Fruit fly (Drosophila melanogaster) whole organism, embryonic: ENCODE measurements around the gene CG43255.

Experiments used
- Adf1 ChIP-seq: fragments of 200-800 bp; sonication (Bioruptor generic); IDR thresholded peaks from 2 replicates; pipeline ENCODE4 v1.3.6; 2022; ENCODE audit warnings: missing biosample characterization, missing genetic modification characterization
- Asciz ChIP-seq: fragments of 200-800 bp; sonication (Bioruptor generic); optimal IDR thresholded peaks from 2 replicates; lab custom pipeline; 2017; ENCODE audit warnings: missing biosample characterization, mild to moderate bottlenecking, missing genetic modification characterization, missing genetic modification reagents
- BEAF-32 ChIP-seq: fragments of 200-800 bp; sonication (Bioruptor generic); optimal IDR thresholded peaks from 3 replicates; lab custom pipeline; 2017; ENCODE audit warnings: missing biosample characterization, missing genetic modification characterization, mild to moderate bottlenecking, moderate library complexity, missing genetic modification reagents
- Bgb ChIP-seq: fragments of 200-800 bp; sonication (Bioruptor generic); IDR thresholded peaks from 2 replicates; pipeline ENCODE4 v1.3.6; 2022; ENCODE audit warnings: missing biosample characterization, missing genetic modification characterization; ENCODE audit not compliant: partially characterized antibody
- C15 ChIP-seq: fragments of 200-800 bp; sonication (Bioruptor generic); IDR thresholded peaks from 3 replicates; pipeline ENCODE4 v1.3.6; 2022; ENCODE audit warnings: missing biosample characterization, missing genetic modification characterization
- CG10654 ChIP-seq: fragments of 200-800 bp; sonication (Bioruptor generic); optimal IDR thresholded peaks from 2 replicates; lab custom pipeline; 2016; ENCODE audit warnings: missing biosample characterization, missing genetic modification characterization
- CG10959 ChIP-seq: fragments of 200-800 bp; sonication (Bioruptor generic); IDR thresholded peaks from 2 replicates; pipeline ENCODE4 v1.3.6; 2022; ENCODE audit warnings: missing biosample characterization, missing genetic modification characterization
- CG11456 ChIP-seq: fragments of 200-800 bp; sonication (Bioruptor generic); IDR thresholded peaks from 3 replicates; pipeline ENCODE4 v1.3.6; 2022; ENCODE audit warnings: missing biosample characterization, missing genetic modification characterization
- CG15073 ChIP-seq: fragments of 200-800 bp; sonication (Bioruptor generic); optimal IDR thresholded peaks from 2 replicates; lab custom pipeline; 2016; ENCODE audit warnings: missing biosample characterization, missing genetic modification characterization
- CG15269 ChIP-seq: fragments of 200-800 bp; sonication (Bioruptor generic); optimal IDR thresholded peaks from 2 replicates; lab custom pipeline; 2018; ENCODE audit warnings: missing biosample characterization, mild to moderate bottlenecking, missing genetic modification characterization, moderate library complexity
- CG2116 ChIP-seq: fragments of 200-800 bp; sonication (Bioruptor generic); optimal IDR thresholded peaks from 3 replicates; lab custom pipeline; 2018; ENCODE audit warnings: missing biosample characterization, mild to moderate bottlenecking, missing genetic modification characterization
- CG2889 ChIP-seq: fragments of 200-800 bp; sonication (Bioruptor generic); IDR thresholded peaks from 3 replicates; pipeline ENCODE4 v1.3.6; 2022; ENCODE audit warnings: missing biosample characterization, missing genetic modification characterization
- CG32772 ChIP-seq: fragments of 200-800 bp; sonication (Bioruptor generic); IDR thresholded peaks from 2 replicates; pipeline ENCODE4 v1.3.6; 2022; ENCODE audit warnings: missing biosample characterization, missing genetic modification characterization
- CG34376 ChIP-seq: fragments of 200-800 bp; sonication (Bioruptor generic); optimal IDR thresholded peaks from 2 replicates; lab custom pipeline; 2018; ENCODE audit warnings: missing biosample characterization, mild to moderate bottlenecking, missing genetic modification characterization
- CG3995 ChIP-seq: fragments of 200-800 bp; sonication (Bioruptor generic); optimal IDR thresholded peaks from 3 replicates; lab custom pipeline; 2016; ENCODE audit warnings: missing biosample characterization, missing genetic modification characterization
- CG6254 ChIP-seq: fragments of 200-800 bp; sonication (Bioruptor generic); optimal IDR thresholded peaks from 3 replicates; lab custom pipeline; 2017; ENCODE audit warnings: mild to moderate bottlenecking, missing biosample characterization, missing genetic modification reagents, missing genetic modification characterization
- CG6791 ChIP-seq: fragments of 200-800 bp; sonication (Bioruptor generic); IDR thresholded peaks from 3 replicates; pipeline ENCODE4 v1.3.6; 2022; ENCODE audit warnings: missing biosample characterization, missing genetic modification characterization; ENCODE audit not compliant: partially characterized antibody
- CG6854 ChIP-seq: fragments of 200-800 bp; sonication (Bioruptor generic); optimal IDR thresholded peaks from 3 replicates; lab custom pipeline; 2017; ENCODE audit warnings: missing biosample characterization, mild to moderate bottlenecking, missing genetic modification characterization
- CG7987 ChIP-seq: fragments of 200-800 bp; sonication (Bioruptor generic); optimal IDR thresholded peaks from 2 replicates; lab custom pipeline; 2018; ENCODE audit warnings: missing biosample characterization, mild to moderate bottlenecking, missing genetic modification characterization, moderate library complexity
- CG8944 ChIP-seq: fragments of 200-800 bp; sonication (Bioruptor generic); optimal IDR thresholded peaks from 3 replicates; lab custom pipeline; 2016; ENCODE audit warnings: missing biosample characterization, missing genetic modification characterization
- CTCF ChIP-seq: fragments of 200-800 bp; sonication (Bioruptor generic); optimal IDR thresholded peaks from 2 replicates; lab custom pipeline; 2017; ENCODE audit warnings: missing biosample characterization, mild to moderate bottlenecking, missing genetic modification characterization, moderate library complexity
- Chrac-16 ChIP-seq: fragments of 200-800 bp; sonication (Bioruptor generic); optimal IDR thresholded peaks from 3 replicates; lab custom pipeline; 2016; ENCODE audit warnings: missing biosample characterization, missing genetic modification characterization
- D ChIP-seq, 2 experiments: fragments of 200-800 bp in 1 of 2; fragments of >200 bp in 1 of 2; sonication (Bioruptor generic) in 1 of 2; optimal IDR thresholded peaks; 2 replicates in 1 of 2; 3 replicates in 1 of 2; lab custom pipeline; 2017; ENCODE audit warnings: mild to moderate bottlenecking in 1 of 2, missing biosample characterization in 1 of 2, missing genetic modification characterization in 1 of 2, missing genetic modification reagents in 1 of 2
- Dbx ChIP-seq: fragments of 200-800 bp; sonication (Bioruptor generic); IDR thresholded peaks from 3 replicates; pipeline ENCODE4 v1.3.6; 2022; ENCODE audit warnings: missing biosample characterization, missing genetic modification characterization
- Dll ChIP-seq: fragments of 200-800 bp; sonication (Bioruptor generic); IDR thresholded peaks from 4 replicates; pipeline ENCODE4 v1.3.6; 2022; ENCODE audit warnings: missing biosample characterization, missing genetic modification characterization; ENCODE audit not compliant: partially characterized antibody
- Doc2 ChIP-seq: fragments of 200-800 bp; sonication (Bioruptor generic); IDR thresholded peaks from 2 replicates; pipeline ENCODE4 v1.3.6; 2022; ENCODE audit warnings: missing biosample characterization, missing genetic modification characterization
- E2f1 ChIP-seq: fragments of 200-800 bp; sonication (Bioruptor generic); IDR thresholded peaks from 2 replicates; pipeline ENCODE4 v1.3.6; 2022; ENCODE audit warnings: missing biosample characterization, missing genetic modification characterization
- Eip74EF ChIP-seq, 2 experiments: fragments of 200-800 bp in 1 of 2; fragments of >200 bp in 1 of 2; sonication (Bioruptor generic) in 1 of 2; optimal IDR thresholded peaks; 2 replicates each; lab custom pipeline; 2017 to 2019; ENCODE audit warnings: missing biosample characterization in 2 of 2, missing genetic modification characterization in 2 of 2, mild to moderate bottlenecking in 1 of 2, moderate library complexity in 1 of 2
- H2.0 ChIP-seq: fragments of 200-800 bp; sonication (Bioruptor generic); IDR thresholded peaks from 2 replicates; pipeline ENCODE4 v1.3.6; 2022; ENCODE audit warnings: missing biosample characterization, missing genetic modification characterization
- HHEX ChIP-seq: fragments of 200-800 bp; sonication (Bioruptor generic); optimal IDR thresholded peaks from 3 replicates; lab custom pipeline; 2017; ENCODE audit warnings: missing biosample characterization, mild to moderate bottlenecking, missing genetic modification characterization, missing genetic modification reagents
- MESR4 ChIP-seq: fragments of 200-800 bp; sonication (Bioruptor generic); optimal IDR thresholded peaks from 2 replicates; lab custom pipeline; 2018; ENCODE audit warnings: missing biosample characterization, mild to moderate bottlenecking, missing genetic modification characterization, moderate library complexity
- Myb ChIP-seq: fragments of 200-800 bp; sonication (Bioruptor generic); optimal IDR thresholded peaks from 2 replicates; lab custom pipeline; 2016; ENCODE audit warnings: missing biosample characterization, missing genetic modification characterization
- Oaz ChIP-seq: fragments of 200-800 bp; sonication (Bioruptor generic); IDR thresholded peaks from 2 replicates; pipeline ENCODE4 v1.3.6; 2022; ENCODE audit warnings: missing biosample characterization, missing genetic modification characterization
- Rfx ChIP-seq: fragments of 200-800 bp; sonication (Bioruptor generic); IDR thresholded peaks from 2 replicates; pipeline ENCODE4 v1.3.6; 2022; ENCODE audit warnings: missing biosample characterization, missing genetic modification characterization
- Sry-β ChIP-seq: fragments of 200-800 bp; sonication (Bioruptor generic); optimal IDR thresholded peaks from 2 replicates; lab custom pipeline; 2018; ENCODE audit warnings: missing biosample characterization, mild to moderate bottlenecking, missing genetic modification characterization, moderate library complexity
- Sry-δ ChIP-seq: fragments of 200-800 bp; sonication (Bioruptor generic); optimal IDR thresholded peaks from 2 replicates; lab custom pipeline; 2016; ENCODE audit warnings: missing biosample characterization, missing genetic modification characterization
- TFAM ChIP-seq: fragments of 200-800 bp; sonication (Bioruptor generic); optimal IDR thresholded peaks from 2 replicates; lab custom pipeline; 2017; ENCODE audit warnings: missing biosample characterization, missing genetic modification characterization, inconsistent platforms
- Xrp1 ChIP-seq: fragments of 200-800 bp; sonication (Bioruptor generic); IDR thresholded peaks from 2 replicates; pipeline ENCODE4 v1.3.6; 2022; ENCODE audit warnings: missing biosample characterization, missing genetic modification characterization
- ase ChIP-seq: fragments of 200-800 bp; sonication (Bioruptor generic); IDR thresholded peaks from 3 replicates; pipeline ENCODE4 v1.3.6; 2022; ENCODE audit warnings: missing biosample characterization, missing genetic modification characterization
- az2 ChIP-seq: fragments of 200-800 bp; sonication (Bioruptor generic); optimal IDR thresholded peaks from 3 replicates; lab custom pipeline; 2016; ENCODE audit warnings: missing biosample characterization, missing genetic modification characterization
- btn ChIP-seq: fragments of 200-800 bp; sonication (Bioruptor generic); optimal IDR thresholded peaks from 2 replicates; lab custom pipeline; 2016; ENCODE audit warnings: missing biosample characterization, missing genetic modification characterization
- chif ChIP-seq, 2 experiments: fragments of 200-800 bp; sonication (Bioruptor generic); optimal IDR thresholded peaks; 3 replicates each; lab custom pipeline; 2016; ENCODE audit warnings: missing biosample characterization in 2 of 2, missing genetic modification characterization in 2 of 2
- chn ChIP-seq: fragments of 200-800 bp; sonication (Bioruptor generic); optimal IDR thresholded peaks from 2 replicates; lab custom pipeline; 2016; ENCODE audit warnings: missing biosample characterization, missing genetic modification characterization
- esg ChIP-seq: fragments of 200-800 bp; sonication (Bioruptor generic); conservative IDR thresholded peaks from 2 replicates; pipeline ENCODE4 v1.3.6; 2022; ENCODE audit warnings: missing biosample characterization, missing genetic modification characterization
- gfzf ChIP-seq: fragments of 200-800 bp; sonication (Bioruptor generic); optimal IDR thresholded peaks from 2 replicates; lab custom pipeline; 2016; ENCODE audit warnings: missing biosample characterization, mild to moderate bottlenecking, missing genetic modification characterization, moderate library complexity
- mam ChIP-seq: fragments of 200-800 bp; sonication (Bioruptor generic); optimal IDR thresholded peaks from 3 replicates; lab custom pipeline; 2016; ENCODE audit warnings: missing biosample characterization, missing genetic modification characterization
- mld ChIP-seq: fragments of 200-800 bp; sonication (Bioruptor generic); IDR thresholded peaks from 3 replicates; pipeline ENCODE4 v1.3.6; 2022; ENCODE audit warnings: missing biosample characterization, missing genetic modification characterization; ENCODE audit not compliant: partially characterized antibody
- pum ChIP-seq: fragments of 200-800 bp; sonication (Bioruptor generic); optimal IDR thresholded peaks from 2 replicates; lab custom pipeline; 2016; ENCODE audit warnings: missing biosample characterization, missing genetic modification characterization
- run ChIP-seq: fragments of 200-800 bp; sonication (Bioruptor generic); optimal IDR thresholded peaks from 3 replicates; lab custom pipeline; 2018; ENCODE audit warnings: missing biosample characterization, mild to moderate bottlenecking, missing genetic modification characterization
- sens ChIP-seq: fragments of 200-800 bp; sonication (Bioruptor generic); peaks from one replicate; lab custom pipeline; 2016; ENCODE audit warnings: missing biosample characterization, missing genetic modification characterization
- ssp ChIP-seq: fragments of 200-800 bp; sonication (Bioruptor generic); IDR thresholded peaks from 2 replicates; pipeline ENCODE4 v1.3.6; 2022; ENCODE audit warnings: missing biosample characterization, missing genetic modification characterization
- usp ChIP-seq: fragments of >200 bp; optimal IDR thresholded peaks from 2 replicates; lab custom pipeline; 2017; ENCODE audit warnings: missing biosample characterization, missing genetic modification characterization

The CG43255 gene

DNA sequence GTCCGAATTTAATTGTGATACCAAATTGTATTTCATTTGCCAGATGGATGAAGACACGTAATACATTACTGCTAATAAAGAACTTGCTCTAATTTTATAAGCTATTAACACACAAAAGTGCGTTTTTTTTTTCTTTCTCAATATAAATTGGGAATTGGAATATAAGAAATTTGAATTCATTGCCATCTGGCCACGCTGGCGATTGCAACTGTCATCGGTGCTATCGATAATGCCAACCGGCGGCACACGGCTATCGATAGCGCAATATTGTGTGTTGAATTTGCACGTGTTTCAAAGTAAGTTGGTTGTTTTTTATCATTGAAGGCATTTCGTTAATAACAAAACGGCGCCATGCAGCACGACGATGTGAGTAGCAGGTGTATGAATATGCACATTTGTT, 22.3 kb upstream of the CG43255 start, which contains the start of gene Rbm13 (continued):
- peak; percentile 24 for TF ChIP-seq sens (GFP tag; lab: Kevin White, UChicago)
- no peak for TF ChIP-seq Dbx (GFP tag; lab: Robert Waterston, UW)
- TF ChIP-seq CG2889 (GFP tag; lab: Robert Waterston, UW), result no peak
- TF ChIP-seq H2.0 (GFP tag; lab: Robert Waterston, UW), result no peak
- TF ChIP-seq Eip74EF (GFP tag; optimal IDR thresholded peaks at IDR 0.05; lab: Kevin White, UChicago), result no peak
- TF ChIP-seq Asciz (GFP tag; lab: Kevin White, UChicago), result no peak
- TF ChIP-seq gfzf (GFP tag; lab: Kevin White, UChicago), result peak; percentile 34
- no peak for TF ChIP-seq pum
- peak; percentile 53 for TF ChIP-seq CG6791
- peak; percentile 39 for TF ChIP-seq MESR4 (GFP tag; lab: Kevin White, UChicago)
- no peak for TF ChIP-seq chn
- TF ChIP-seq CG7987 (GFP tag; lab: Kevin White, UChicago), result no peak
- TF ChIP-seq chif (GFP tag; optimal IDR thresholded peaks at IDR 0.05; lab: Kevin White, UChicago), result no peak
- no peak for TF ChIP-seq az2 (GFP tag; lab: Kevin White, UChicago)
- no peak for TF ChIP-seq CG11456 (GFP tag; lab: Robert Waterston, UW)
- TF ChIP-seq HHEX (GFP tag; lab: Kevin White, UChicago), result no peak
- TF ChIP-seq BEAF-32 (GFP tag; lab: Kevin White, UChicago), result peak; percentile 70
- no peak for TF ChIP-seq CG8944 (GFP tag; lab: Kevin White, UChicago)
- peak; percentile 70 for TF ChIP-seq Myb
- TF ChIP-seq mld (GFP tag; lab: Robert Waterston, UW), result no peak
- no peak for TF ChIP-seq mam (GFP tag; lab: Kevin White, UChicago)
- no peak for TF ChIP-seq Rfx
- no peak for TF ChIP-seq CG6254
- TF ChIP-seq CG3995 (GFP tag; lab: Kevin White, UChicago), result peak; percentile 77
- no peak for TF ChIP-seq ssp (GFP tag; lab: Robert Waterston, UW)
- TF ChIP-seq TFAM (GFP tag; lab: Kevin White, UChicago), result no peak
- TF ChIP-seq btn (GFP tag; lab: Kevin White, UChicago), result no peak
- no peak for TF ChIP-seq ase (GFP tag; lab: Robert Waterston, UW)
- no peak for TF ChIP-seq Xrp1 (GFP tag; lab: Robert Waterston, UW)
- TF ChIP-seq Bgb, result peak; percentile 79
- TF ChIP-seq Chrac-16 (GFP tag; lab: Kevin White, UChicago), result no peak
- no peak for TF ChIP-seq Doc2 (GFP tag; lab: Robert Waterston, UW)
- TF ChIP-seq Dll (GFP tag; lab: Robert Waterston, UW), result peak; percentile 70; the same call in 3 of the 4 replicates
- no peak for TF ChIP-seq C15 (GFP tag; lab: Robert Waterston, UW)
- TF ChIP-seq D (optimal IDR thresholded peaks at IDR 0.05; lab: Kevin White, UChicago), result no peak
- TF ChIP-seq D (GFP tag; optimal IDR thresholded peaks at IDR 0.05; lab: Kevin White, UChicago), result no peak
- no peak for TF ChIP-seq Sry-β (GFP tag; lab: Kevin White, UChicago)
- no peak for TF ChIP-seq Oaz
- TF ChIP-seq Adf1 (GFP tag; lab: Robert Waterston, UW), result no peak
- TF ChIP-seq CG34376 (GFP tag; lab: Kevin White, UChicago), result no peak
- no peak for TF ChIP-seq E2f1
- TF ChIP-seq usp (GFP tag; lab: Kevin White, UChicago), result no peak
- no peak for TF ChIP-seq CG15269 (tag; lab: Kevin White, UChicago)
- TF ChIP-seq CG10959 (GFP tag; lab: Robert Waterston, UW), result no peak
- TF ChIP-seq CG32772 (GFP tag; lab: Robert Waterston, UW), result no peak
- no peak for TF ChIP-seq CG10654
- TF ChIP-seq CG2116 (GFP tag; lab: Kevin White, UChicago), result peak; percentile 38
- TF ChIP-seq CTCF (GFP tag; lab: Kevin White, UChicago), result no peak
- TF ChIP-seq run (tag; lab: Kevin White, UChicago), result no peak
- TF ChIP-seq CG15073 (GFP tag; lab: Kevin White, UChicago), result no peak
- peak; percentile 61 for TF ChIP-seq Sry-δ (GFP tag; lab: Kevin White, UChicago)
- no peak for TF ChIP-seq esg (GFP tag; lab: Robert Waterston, UW)
- no peak for TF ChIP-seq CG6854 (GFP tag; lab: Kevin White, UChicago)
